Fruit fly (Drosophila melanogaster) whole organism, prepupa: ENCODE measurements around the gene AANATL3.

ENCODE experiments used
- Blimp-1 ChIP-seq: fragments of 200-800 bp; sonication (Bioruptor generic); optimal IDR thresholded peaks from 3 replicates; lab custom pipeline; 2017; ENCODE audit warnings: missing biosample characterization, missing genetic modification characterization, mild to moderate bottlenecking, moderate library complexity, missing genetic modification reagents
- CG10631 ChIP-seq: fragments of 200-800 bp; sonication (Bioruptor generic); optimal IDR thresholded peaks from 2 replicates; lab custom pipeline; 2016; ENCODE audit warnings: missing biosample characterization, missing genetic modification characterization
- CG11762 ChIP-seq: fragments of 200-800 bp; sonication (Bioruptor generic); optimal IDR thresholded peaks from 3 replicates; lab custom pipeline; 2016; ENCODE audit warnings: missing biosample characterization, missing genetic modification characterization; ENCODE audit not compliant: insufficient read depth
- CG11902 ChIP-seq: fragments of 200-800 bp; sonication (Bioruptor generic); optimal IDR thresholded peaks from 3 replicates; lab custom pipeline; 2016; ENCODE audit warnings: missing biosample characterization, missing genetic modification characterization
- CG3032 ChIP-seq: fragments of 200-800 bp; optimal IDR thresholded peaks from 2 replicates; lab custom pipeline; 2019; ENCODE audit warnings: missing biosample characterization, mild to moderate bottlenecking, missing genetic modification characterization, moderate library complexity
- CG32006 ChIP-seq: fragments of 200-800 bp; sonication (Bioruptor generic); optimal IDR thresholded peaks from 3 replicates; lab custom pipeline; 2017; ENCODE audit warnings: missing biosample characterization, mild to moderate bottlenecking, missing genetic modification characterization
- CG34406 ChIP-seq: fragments of 200-800 bp; sonication (Bioruptor generic); optimal IDR thresholded peaks from 3 replicates; lab custom pipeline; 2016; ENCODE audit warnings: missing biosample characterization, missing genetic modification characterization
- CG6854 ChIP-seq: fragments of 200-800 bp; sonication (Bioruptor generic); optimal IDR thresholded peaks from 2 replicates; lab custom pipeline; 2017; ENCODE audit warnings: missing biosample characterization, mild to moderate bottlenecking, missing genetic modification characterization
- Gug ChIP-seq: fragments of 200-800 bp; sonication (Bioruptor generic); IDR thresholded peaks from 2 replicates; pipeline ENCODE4 v1.3.6; 2022; ENCODE audit warnings: missing biosample characterization, missing genetic modification characterization
- OdsH ChIP-seq: fragments of 200-800 bp; sonication (Bioruptor generic); optimal IDR thresholded peaks from 3 replicates; lab custom pipeline; 2016; ENCODE audit warnings: missing biosample characterization, missing genetic modification characterization
- Smox ChIP-seq: fragments of 200-800 bp; sonication (Bioruptor generic); optimal IDR thresholded peaks from 3 replicates; lab custom pipeline; 2016; ENCODE audit warnings: missing biosample characterization, missing genetic modification characterization
- Sox15 ChIP-seq: fragments of 200-800 bp; sonication (Bioruptor generic); optimal IDR thresholded peaks from 3 replicates; lab custom pipeline; 2016; ENCODE audit warnings: missing biosample characterization, missing genetic modification characterization
- svp ChIP-seq: fragments of 200-800 bp; sonication (Bioruptor generic); peaks from one replicate; lab custom pipeline; 2016; ENCODE audit warnings: missing biosample characterization, missing genetic modification characterization

DNA sequence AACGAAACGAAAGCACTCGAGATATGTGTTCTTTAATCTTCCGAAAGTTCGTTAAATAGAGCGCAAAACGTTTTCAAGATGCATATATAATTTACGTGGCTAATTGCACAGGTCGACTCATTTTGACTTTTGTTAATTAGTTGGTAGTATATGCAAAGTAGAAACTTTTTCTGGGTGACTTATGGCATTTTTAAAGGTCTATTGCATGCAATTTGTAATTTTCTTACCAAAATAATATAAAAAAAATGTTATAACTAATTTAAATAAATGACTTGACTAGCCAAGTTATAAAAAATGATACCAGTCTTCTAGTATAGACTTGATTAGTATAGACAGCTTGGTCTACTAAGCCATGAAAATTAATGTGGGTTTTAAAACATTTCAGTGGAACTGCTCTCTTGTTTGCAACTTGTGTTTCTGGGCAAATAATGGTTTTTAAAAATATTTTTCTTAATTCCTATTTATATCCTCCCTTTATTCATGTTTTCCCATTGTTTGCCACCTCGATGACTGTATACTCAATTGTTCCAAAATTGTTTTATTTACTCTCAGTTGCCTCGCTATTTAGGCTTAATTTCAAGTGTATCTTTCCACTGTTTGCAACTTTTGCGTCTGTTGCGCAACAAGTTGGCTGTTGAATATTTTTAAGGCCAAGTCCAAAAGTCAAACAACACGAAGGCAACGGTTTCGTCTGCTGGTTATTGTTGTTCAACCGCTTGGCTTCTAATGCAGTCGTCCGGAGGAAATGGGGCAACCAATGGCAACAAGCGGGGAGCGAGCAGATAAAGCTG, 37.5 kb downstream of the AANATL3 start:
- TF ChIP-seq Blimp-1 = no peak
- TF ChIP-seq OdsH (GFP tag; lab: Kevin White, UChicago) = no peak
- TF ChIP-seq CG11762 = no peak
- peak; percentile 40 for TF ChIP-seq CG32006
- TF ChIP-seq CG34406 (GFP tag; lab: Kevin White, UChicago) = no peak
- TF ChIP-seq Sox15 (GFP tag; lab: Kevin White, UChicago) = no peak
- TF ChIP-seq CG3032 = no peak
- peak; percentile 27 for TF ChIP-seq CG10631 (GFP tag; lab: Kevin White, UChicago)
- TF ChIP-seq svp (GFP tag; lab: Kevin White, UChicago) = peak; percentile 58
- no peak for TF ChIP-seq Gug (GFP tag; lab: Robert Waterston, UW)
- TF ChIP-seq CG11902 = no peak
- no peak for TF ChIP-seq Smox (GFP tag; lab: Kevin White, UChicago)
- TF ChIP-seq CG6854 = no peak
